Fruit fly (Drosophila melanogaster) whole organism, wandering third instar larva: ENCODE measurements around the gene CG43376.

Experiments used
- Abd-B ChIP-seq: fragments of >200 bp; optimal IDR thresholded peaks from 2 replicates; lab custom pipeline; 2017; ENCODE audit warnings: missing biosample characterization, missing genetic modification characterization
- Dif ChIP-seq: fragments of 200-275, 200-300 bp; sonication (Bioruptor generic); optimal IDR thresholded peaks from 2 replicates; lab custom pipeline; 2018; ENCODE audit warnings: missing biosample characterization, missing genetic modification characterization; ENCODE audit not compliant: partially characterized antibody
- Myc ChIP-seq: fragments of >200 bp; optimal IDR thresholded peaks from 2 replicates; lab custom pipeline; 2017
- OdsH ChIP-seq: fragments of 200-800 bp; sonication (Bioruptor generic); optimal IDR thresholded peaks from 2 replicates; lab custom pipeline; 2016; ENCODE audit warnings: missing biosample characterization, mild to moderate bottlenecking, missing genetic modification characterization
- br ChIP-seq: fragments of 200-800 bp; sonication (Bioruptor generic); optimal IDR thresholded peaks from 2 replicates; lab custom pipeline; 2016; ENCODE audit warnings: missing biosample characterization, missing genetic modification characterization
- h ChIP-seq: fragments of 200-800 bp; sonication (Bioruptor generic); optimal IDR thresholded peaks from 3 replicates; lab custom pipeline; 2016; ENCODE audit warnings: missing biosample characterization, mild to moderate bottlenecking, missing genetic modification characterization
- jim ChIP-seq: fragments of 175-275, 200-325 bp; sonication (Bioruptor generic); optimal IDR thresholded peaks from 2 replicates; lab custom pipeline; 2016; ENCODE audit warnings: missing biosample characterization, mild to moderate bottlenecking, missing genetic modification characterization
- psq ChIP-seq: fragments of 200-800 bp; sonication (Bioruptor generic); optimal IDR thresholded peaks from 3 replicates; lab custom pipeline; 2017; ENCODE audit warnings: missing biosample characterization, mild to moderate bottlenecking, missing genetic modification characterization, moderate library complexity
- usp ChIP-seq: fragments of >200 bp; optimal IDR thresholded peaks from 2 replicates; lab custom pipeline; 2017; ENCODE audit warnings: missing biosample characterization, missing genetic modification characterization

DNA sequence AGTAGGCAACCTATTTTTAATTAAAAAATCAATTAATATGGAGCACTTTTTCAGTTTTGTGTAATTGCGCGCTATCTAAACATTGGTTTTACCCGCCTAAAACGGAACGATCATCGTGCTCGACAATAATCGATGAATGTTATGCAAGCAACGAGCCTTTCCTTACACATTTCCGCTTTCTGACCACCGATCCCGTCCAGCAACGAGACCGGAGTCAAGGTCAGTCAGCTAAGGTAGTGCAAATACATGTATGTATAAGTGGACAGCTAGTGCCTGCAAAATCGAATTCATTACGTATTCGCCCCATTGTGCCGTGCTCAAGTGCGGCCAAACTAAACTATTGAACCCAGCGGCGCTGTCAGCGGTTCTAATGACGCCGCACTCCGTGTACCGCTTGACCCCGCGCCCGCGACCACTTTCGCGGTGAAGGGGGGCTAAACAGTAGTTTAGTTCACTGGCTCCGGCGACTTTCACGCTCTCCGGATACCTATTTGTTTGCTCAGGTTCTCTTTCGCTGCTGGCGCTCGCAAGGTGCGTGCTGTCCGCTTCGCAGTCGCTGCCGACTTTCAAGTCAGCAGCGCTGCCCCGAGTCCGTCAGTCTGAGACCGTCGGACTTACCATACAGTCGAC, 29.4 kb downstream of the CG43376 start, which contains the start of gene CAH1:
- no peak for TF ChIP-seq usp (GFP tag; lab: Kevin White, UChicago)
- TF ChIP-seq jim (GFP tag; lab: Kevin White, UChicago) = no peak
- TF ChIP-seq OdsH = no peak
- no peak for TF ChIP-seq br
- TF ChIP-seq Abd-B (GFP tag; lab: Kevin White, UChicago) = no peak
- no peak for TF ChIP-seq Myc (lab: Kevin White, UChicago)
- TF ChIP-seq Dif = no peak
- no peak for TF ChIP-seq h (GFP tag; lab: Kevin White, UChicago)
- TF ChIP-seq psq = no peak
